Fruit fly (Drosophila melanogaster): ENCODE data around the gene CG11583.

Gene CG11583

DNA sequence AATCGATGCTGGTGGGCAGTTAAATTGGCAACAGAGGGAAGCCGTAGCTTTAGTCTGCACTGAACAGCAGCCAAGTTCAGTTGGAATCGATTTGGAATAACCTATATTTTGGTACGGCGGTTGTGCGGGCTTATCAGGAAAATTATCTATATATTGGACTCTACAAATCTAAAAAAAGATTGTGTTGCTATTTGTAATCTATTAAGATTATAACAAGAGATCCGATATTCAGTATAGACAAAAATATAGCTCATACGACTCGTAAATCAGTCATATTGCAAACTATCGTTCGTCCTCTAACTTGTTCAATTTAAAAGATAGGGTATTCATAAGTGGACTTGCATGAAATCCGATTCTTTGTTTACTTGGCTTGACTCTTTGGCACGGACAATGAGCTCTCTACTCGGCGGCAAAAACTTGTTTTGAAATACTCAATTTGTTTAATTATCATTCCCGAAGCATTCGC is 6.0 kb upstream of the CG11583 start, which contains the start of gene Hexo1 (continued):
- TF ChIP-seq slbo (GFP tag; IDR thresholded peaks at IDR 0.05) (no peak), sisA (GFP tag; IDR thresholded peaks at IDR 0.05) (no peak), CG2875 (GFP tag; optimal IDR thresholded peaks at IDR 0.05) (no peak), HmgZ (tag; optimal IDR thresholded peaks at IDR 0.05) (peak; percentile 55), CG15514 (GFP tag; optimal IDR thresholded peaks at IDR 0.05) (peak; percentile 78), cas (GFP tag; IDR thresholded peaks at IDR 0.05) (no peak), fd3F (GFP tag; optimal IDR thresholded peaks at IDR 0.05) (no peak), CG8924 (tag; optimal IDR thresholded peaks at IDR 0.05) (peak; percentile 25), HHEX (GFP tag; optimal IDR thresholded peaks at IDR 0.05) (no peak), CG11695 (GFP tag; IDR thresholded peaks at IDR 0.05) (0 out of 3 replicates have a peak, but pooled peaks have one; percentile 40), Hr78 (GFP tag; optimal IDR thresholded peaks at IDR 0.05) (peak in 1 of 2 experiments; percentile 15), CG15601 (tag; optimal IDR thresholded peaks at IDR 0.05) (no peak), Asciz (GFP tag; optimal IDR thresholded peaks at IDR 0.05) (no peak), ems (GFP tag; optimal IDR thresholded peaks at IDR 0.05) (no peak), CG9876 (GFP tag; optimal IDR thresholded peaks at IDR 0.05) (no peak), CG12299 (tag; optimal IDR thresholded peaks at IDR 0.05) (no peak), gcm2 (GFP tag; optimal IDR thresholded peaks at IDR 0.05) (no peak), mirr (GFP tag; optimal IDR thresholded peaks at IDR 0.05) (no peak), sc (optimal IDR thresholded peaks at IDR 0.05) (no peak), sc (GFP tag; optimal IDR thresholded peaks at IDR 0.05) (no peak), HmgD (GFP tag; optimal IDR thresholded peaks at IDR 0.05) (no peak), zen2 (GFP tag; IDR thresholded peaks at IDR 0.05; ENCODE audit: partially characterized antibody) (no peak), Lpt (GFP tag; optimal IDR thresholded peaks at IDR 0.05) (no peak), seq (GFP tag; IDR thresholded peaks at IDR 0.05) (no peak), stwl (tag; optimal IDR thresholded peaks at IDR 0.05) (no peak), CG17359 (tag; optimal IDR thresholded peaks at IDR 0.05) (peak; percentile 40), CG13424 (tag; optimal IDR thresholded peaks at IDR 0.05) (peak; percentile 42), CkIIα-i1 (GFP tag; IDR thresholded peaks at IDR 0.05) (no peak), p53 (GFP tag; optimal IDR thresholded peaks at IDR 0.05) (no peak), chinmo (GFP tag; IDR thresholded peaks at IDR 0.05; ENCODE audit: partially characterized antibody) (0 out of 4 replicates have a peak, but pooled peaks have one; percentile 47), CG31388 (GFP tag; optimal IDR thresholded peaks at IDR 0.05) (no peak), pzg (GFP tag; optimal IDR thresholded peaks at IDR 0.05) (no peak), zf30C (GFP tag; optimal IDR thresholded peaks at IDR 0.05) (no peak), CG9437 (GFP tag; optimal IDR thresholded peaks at IDR 0.05) (no peak), ATbp (GFP tag; optimal IDR thresholded peaks at IDR 0.05) (peak; percentile 40), bcd (GFP tag; optimal IDR thresholded peaks at IDR 0.05) (peak; percentile 10), kay (GFP tag; optimal IDR thresholded peaks at IDR 0.05) (no peak), CG12659 (GFP tag; optimal IDR thresholded peaks at IDR 0.05) (peak; percentile 27), pum (GFP tag; optimal IDR thresholded peaks at IDR 0.05) (no peak), eyg (GFP tag; optimal IDR thresholded peaks at IDR 0.05) (no peak), CG4820 (GFP tag; optimal IDR thresholded peaks at IDR 0.05) (no peak), sna (GFP tag; IDR thresholded peaks at IDR 0.05; ENCODE audit: partially characterized antibody) (no peak), wdn (GFP tag; IDR thresholded peaks at IDR 0.05) (0 out of 2 replicates have a peak, but pooled peaks have one; percentile 33), psq (GFP tag; optimal IDR thresholded peaks at IDR 0.05) (no peak), CG14441 (GFP tag; IDR thresholded peaks at IDR 0.05) (no peak), CG32772 (GFP tag; IDR thresholded peaks at IDR 0.05) (no peak), amos (GFP tag; IDR thresholded peaks at IDR 0.05; ENCODE audit: partially characterized antibody) (no peak), NfI (GFP tag; optimal IDR thresholded peaks at IDR 0.05) (peak; percentile 6), mam (GFP tag; optimal IDR thresholded peaks at IDR 0.05) (peak; percentile 15), zfh1 (GFP tag; IDR thresholded peaks at IDR 0.05) (no peak), Sin3A (optimal IDR thresholded peaks at IDR 0.05) (no peak)
